ENCODE assay signal across 1 fruit fly cellular context in genomic region chr3L:13939151-13939499, dm6.
TF ChIP-seq lines count a peak whose summit lies in the region.

TSS of gene CG32137 (plus strand) at chr3L:13939250.

TF ChIP-seq in whole organism, embryonic, 481 proteins besides CTCF, POLR2A, EP300 and RAD21 (continued from another document and continues in another):
- TF ChIP-seq Ada2b (GFP tag; IDR thresholded peaks at IDR 0.05; lab: Robert Waterston, UW), result no peak
- no peak for TF ChIP-seq CG7987 (GFP tag; optimal IDR thresholded peaks at IDR 0.05; lab: Kevin White, UChicago)
- TF ChIP-seq CG10147 (GFP tag; optimal IDR thresholded peaks at IDR 0.05; lab: Kevin White, UChicago), result no peak
- TF ChIP-seq Bteb2 (GFP tag; optimal IDR thresholded peaks at IDR 0.05; lab: Kevin White, UChicago), result no peak
- peak; percentile 15; the same call in 1 of the 2 replicates for TF ChIP-seq CG42726 (GFP tag; IDR thresholded peaks at IDR 0.05; lab: Robert Waterston, UW; ENCODE audit: partially characterized antibody)
- TF ChIP-seq zf30C (GFP tag; optimal IDR thresholded peaks at IDR 0.05; lab: Kevin White, UChicago), result no peak
- no peak for TF ChIP-seq hkb (optimal IDR thresholded peaks at IDR 0.05; lab: Kevin White, UChicago)
- no peak for TF ChIP-seq hkb (GFP tag; IDR thresholded peaks at IDR 0.05; lab: Robert Waterston, UW)
- TF ChIP-seq kah (GFP tag; optimal IDR thresholded peaks at IDR 0.05; lab: Kevin White, UChicago), result no peak
- no peak for TF ChIP-seq CG32772 (GFP tag; IDR thresholded peaks at IDR 0.05; lab: Robert Waterston, UW)
- no peak for TF ChIP-seq CG1603 (tag; optimal IDR thresholded peaks at IDR 0.05; lab: Kevin White, UChicago)
- TF ChIP-seq zen (tag; optimal IDR thresholded peaks at IDR 0.05; lab: Kevin White, UChicago), result no peak
- no peak for TF ChIP-seq Nf-YA (GFP tag; IDR thresholded peaks at IDR 0.05; lab: Robert Waterston, UW)
- TF ChIP-seq cg (GFP tag; optimal IDR thresholded peaks at IDR 0.05; lab: Kevin White, UChicago), result no peak
- no peak for TF ChIP-seq CG31224 (GFP tag; IDR thresholded peaks at IDR 0.05; lab: Robert Waterston, UW)
- TF ChIP-seq ssp (GFP tag; IDR thresholded peaks at IDR 0.05; lab: Robert Waterston, UW), result no peak
- no peak for TF ChIP-seq btn (GFP tag; optimal IDR thresholded peaks at IDR 0.05; lab: Kevin White, UChicago)
- no peak for TF ChIP-seq CG2116 (GFP tag; optimal IDR thresholded peaks at IDR 0.05; lab: Kevin White, UChicago)
- no peak for TF ChIP-seq CG12219 (GFP tag; optimal IDR thresholded peaks at IDR 0.05; lab: Kevin White, UChicago)
- no peak for TF ChIP-seq Oli (tag; optimal IDR thresholded peaks at IDR 0.05; lab: Kevin White, UChicago)
- no peak for TF ChIP-seq prd (optimal IDR thresholded peaks at IDR 0.05; lab: Kevin White, UChicago)
- TF ChIP-seq prd (GFP tag; IDR thresholded peaks at IDR 0.05; lab: Robert Waterston, UW), result no peak
- TF ChIP-seq CG30020 (tag; optimal IDR thresholded peaks at IDR 0.05; lab: Kevin White, UChicago), result no peak
- no peak for TF ChIP-seq Hr39 (optimal IDR thresholded peaks at IDR 0.05; lab: Kevin White, UChicago)
- no peak for TF ChIP-seq CG11398 (GFP tag; optimal IDR thresholded peaks at IDR 0.05; lab: Kevin White, UChicago)
- no peak for TF ChIP-seq crp (GFP tag; optimal IDR thresholded peaks at IDR 0.05; lab: Kevin White, UChicago)
- no peak for TF ChIP-seq CG15601 (tag; optimal IDR thresholded peaks at IDR 0.05; lab: Kevin White, UChicago)
- no peak for TF ChIP-seq CG7839 (tag; optimal IDR thresholded peaks at IDR 0.05; lab: Kevin White, UChicago)
- no peak for TF ChIP-seq CG17802 (tag; optimal IDR thresholded peaks at IDR 0.05; lab: Kevin White, UChicago)
- no peak for TF ChIP-seq CG9932 (GFP tag; IDR thresholded peaks at IDR 0.05; lab: Robert Waterston, UW)
- TF ChIP-seq nau (GFP tag; optimal IDR thresholded peaks at IDR 0.05; lab: Kevin White, UChicago), result no peak
- peak; percentile 59; the same call in 1 of the 3 replicates for TF ChIP-seq sr (GFP tag; IDR thresholded peaks at IDR 0.05; lab: Robert Waterston, UW)
- TF ChIP-seq unc-4 (GFP tag; IDR thresholded peaks at IDR 0.05; lab: Robert Waterston, UW; ENCODE audit: partially characterized antibody), result no peak
- TF ChIP-seq NC2β (GFP tag; optimal IDR thresholded peaks at IDR 0.05; lab: Kevin White, UChicago), result no peak
- no peak for TF ChIP-seq CG3847 (GFP tag; IDR thresholded peaks at IDR 0.05; lab: Robert Waterston, UW)
- TF ChIP-seq CG17912 (GFP tag; optimal IDR thresholded peaks at IDR 0.05; lab: Kevin White, UChicago), result no peak
- TF ChIP-seq lola (GFP tag; optimal IDR thresholded peaks at IDR 0.05; lab: Kevin White, UChicago), result no peak
- no peak for TF ChIP-seq CG4730 (GFP tag; IDR thresholded peaks at IDR 0.05; lab: Robert Waterston, UW)
- TF ChIP-seq zfh1 (GFP tag; IDR thresholded peaks at IDR 0.05; lab: Robert Waterston, UW), result no peak
- TF ChIP-seq Dad (GFP tag; optimal IDR thresholded peaks at IDR 0.05; lab: Kevin White, UChicago), result no peak
- no peak for TF ChIP-seq dan (GFP tag; IDR thresholded peaks at IDR 0.05; lab: Robert Waterston, UW)
- no peak for TF ChIP-seq Mrtf (GFP tag; IDR thresholded peaks at IDR 0.05; lab: Robert Waterston, UW)
- TF ChIP-seq Usf (GFP tag; optimal IDR thresholded peaks at IDR 0.05; lab: Kevin White, UChicago), result no peak
- TF ChIP-seq CG12942 (GFP tag; optimal IDR thresholded peaks at IDR 0.05; lab: Kevin White, UChicago), result no peak
- TF ChIP-seq Med (GFP tag; lab: Kevin White, UChicago), result no peak
- TF ChIP-seq CG13775 (GFP tag; optimal IDR thresholded peaks at IDR 0.05; lab: Kevin White, UChicago), result no peak
- no peak for TF ChIP-seq ken (GFP tag; IDR thresholded peaks at IDR 0.05; lab: Robert Waterston, UW)
- peak; percentile 36; the same call in 1 of the 3 replicates for TF ChIP-seq HLH4C (GFP tag; IDR thresholded peaks at IDR 0.05; lab: Robert Waterston, UW; ENCODE audit: partially characterized antibody)
- TF ChIP-seq CG31388 (GFP tag; optimal IDR thresholded peaks at IDR 0.05; lab: Kevin White, UChicago), result no peak
- TF ChIP-seq CG17361 (GFP tag; IDR thresholded peaks at IDR 0.05; lab: Robert Waterston, UW), result no peak; the same call in 2 of the 3 replicates
- TF ChIP-seq Antp (GFP tag; optimal IDR thresholded peaks at IDR 0.05; lab: Kevin White, UChicago), result no peak
- no peak for TF ChIP-seq Doc2 (GFP tag; IDR thresholded peaks at IDR 0.05; lab: Robert Waterston, UW)
- TF ChIP-seq CG15479 (GFP tag; optimal IDR thresholded peaks at IDR 0.05; lab: Kevin White, UChicago), result no peak
- TF ChIP-seq CG18599 (GFP tag; optimal IDR thresholded peaks at IDR 0.05; lab: Kevin White, UChicago), result no peak
- TF ChIP-seq sug (tag; optimal IDR thresholded peaks at IDR 0.05; lab: Kevin White, UChicago), result no peak
- peak; percentile 97 for TF ChIP-seq Jarid2 (GFP tag; optimal IDR thresholded peaks at IDR 0.05; lab: Kevin White, UChicago)
- TF ChIP-seq fd96Cb (tag; optimal IDR thresholded peaks at IDR 0.05; lab: Kevin White, UChicago), result no peak
- TF ChIP-seq CG14965 (GFP tag; optimal IDR thresholded peaks at IDR 0.05; lab: Kevin White, UChicago; ENCODE audit: borderline replicate concordance), result no peak
- TF ChIP-seq CG6854 (GFP tag; optimal IDR thresholded peaks at IDR 0.05; lab: Kevin White, UChicago), result no peak
- no peak for TF ChIP-seq zfh2 (GFP tag; optimal IDR thresholded peaks at IDR 0.05; lab: Kevin White, UChicago)
- no peak for TF ChIP-seq Dref (GFP tag; IDR thresholded peaks at IDR 0.05; lab: Robert Waterston, UW)
- TF ChIP-seq CG7357 (GFP tag; IDR thresholded peaks at IDR 0.05; lab: Robert Waterston, UW), result no peak
- TF ChIP-seq grn (GFP tag; optimal IDR thresholded peaks at IDR 0.05; lab: Kevin White, UChicago), result no peak
- TF ChIP-seq pros (GFP tag; optimal IDR thresholded peaks at IDR 0.05; lab: Kevin White, UChicago), result no peak
- no peak for TF ChIP-seq vfl (GFP tag; optimal IDR thresholded peaks at IDR 0.05; lab: Kevin White, UChicago)
- TF ChIP-seq TFAM (GFP tag; optimal IDR thresholded peaks at IDR 0.05; lab: Kevin White, UChicago), result no peak
- peak; percentile 31 for TF ChIP-seq abd-A (tag; optimal IDR thresholded peaks at IDR 0.05; lab: Kevin White, UChicago)
- TF ChIP-seq chm (GFP tag; IDR thresholded peaks at IDR 0.05; lab: Robert Waterston, UW), result peak; percentile 36; the same call in 1 of the 2 replicates
- TF ChIP-seq sens-2 (GFP tag; IDR thresholded peaks at IDR 0.05; lab: Robert Waterston, UW), result no peak
- no peak for TF ChIP-seq CG17328 (GFP tag; IDR thresholded peaks at IDR 0.05; lab: Robert Waterston, UW)
- TF ChIP-seq B-H2 (GFP tag; optimal IDR thresholded peaks at IDR 0.05; lab: Kevin White, UChicago), result peak; percentile 10
- no peak for TF ChIP-seq Fer2 (tag; optimal IDR thresholded peaks at IDR 0.05; lab: Kevin White, UChicago)
- TF ChIP-seq CG12659 (GFP tag; optimal IDR thresholded peaks at IDR 0.05; lab: Kevin White, UChicago), result no peak
- TF ChIP-seq ato (GFP tag; IDR thresholded peaks at IDR 0.05; lab: Robert Waterston, UW; ENCODE audit: partially characterized antibody), result peak; percentile 42; the same call in 1 of the 2 replicates
- no peak for TF ChIP-seq CG32767 (GFP tag; IDR thresholded peaks at IDR 0.05; lab: Robert Waterston, UW)
- TF ChIP-seq slbo (GFP tag; IDR thresholded peaks at IDR 0.05; lab: Robert Waterston, UW), result no peak
- TF ChIP-seq oc (tag; optimal IDR thresholded peaks at IDR 0.05; lab: Kevin White, UChicago), result no peak
- TF ChIP-seq CG10366 (GFP tag; IDR thresholded peaks at IDR 0.05; lab: Robert Waterston, UW), result no peak
- TF ChIP-seq Rfx (GFP tag; IDR thresholded peaks at IDR 0.05; lab: Robert Waterston, UW), result no peak
- no peak for TF ChIP-seq CG6654 (GFP tag; optimal IDR thresholded peaks at IDR 0.05; lab: Kevin White, UChicago)
- no peak for TF ChIP-seq en (GFP tag; optimal IDR thresholded peaks at IDR 0.05; lab: Kevin White, UChicago)
- no peak for TF ChIP-seq CG3065 (GFP tag; optimal IDR thresholded peaks at IDR 0.05; lab: Kevin White, UChicago)
- TF ChIP-seq CG18262 (tag; optimal IDR thresholded peaks at IDR 0.05; lab: Kevin White, UChicago), result no peak
- TF ChIP-seq crol (GFP tag; IDR thresholded peaks at IDR 0.05; lab: Robert Waterston, UW), result 0 out of 2 replicates have a peak, but pooled peaks have one; percentile 8
- TF ChIP-seq fu2 (GFP tag; optimal IDR thresholded peaks at IDR 0.05; lab: Kevin White, UChicago), result no peak
- TF ChIP-seq CG6791 (GFP tag; IDR thresholded peaks at IDR 0.05; lab: Robert Waterston, UW; ENCODE audit: partially characterized antibody), result 0 out of 3 replicates have a peak, but pooled peaks have one; percentile 47
- TF ChIP-seq CG9609 (GFP tag; optimal IDR thresholded peaks at IDR 0.05; lab: Kevin White, UChicago), result no peak
- TF ChIP-seq gfzf (GFP tag; optimal IDR thresholded peaks at IDR 0.05; lab: Kevin White, UChicago), result no peak
- TF ChIP-seq nmo (GFP tag; optimal IDR thresholded peaks at IDR 0.05; lab: Kevin White, UChicago), result no peak
- no peak for TF ChIP-seq maf-S (GFP tag; optimal IDR thresholded peaks at IDR 0.05; lab: Kevin White, UChicago)
- no peak for TF ChIP-seq Sox100B (GFP tag; optimal IDR thresholded peaks at IDR 0.05; lab: Kevin White, UChicago)
- TF ChIP-seq row (GFP tag; IDR thresholded peaks at IDR 0.05; lab: Robert Waterston, UW), result no peak
- no peak for TF ChIP-seq Rx (GFP tag; IDR thresholded peaks at IDR 0.05; lab: Robert Waterston, UW)
- TF ChIP-seq zen2 (GFP tag; IDR thresholded peaks at IDR 0.05; lab: Robert Waterston, UW; ENCODE audit: partially characterized antibody), result peak; percentile 68; the same call in 2 of the 3 replicates
- no peak for TF ChIP-seq lab (GFP tag; optimal IDR thresholded peaks at IDR 0.05; lab: Kevin White, UChicago)
- TF ChIP-seq pho (GFP tag; optimal IDR thresholded peaks at IDR 0.05; lab: Kevin White, UChicago), result no peak
- TF ChIP-seq CG4617 (GFP tag; optimal IDR thresholded peaks at IDR 0.05; lab: Kevin White, UChicago; ENCODE audit: borderline replicate concordance), result no peak
- TF ChIP-seq onecut (GFP tag; IDR thresholded peaks at IDR 0.05; lab: Robert Waterston, UW), result no peak
- TF ChIP-seq CG18011 (GFP tag; optimal IDR thresholded peaks at IDR 0.05; lab: Kevin White, UChicago), result no peak
- TF ChIP-seq CG3838 (GFP tag; optimal IDR thresholded peaks at IDR 0.05; lab: Kevin White, UChicago), result no peak
- no peak for TF ChIP-seq CG17385 (GFP tag; optimal IDR thresholded peaks at IDR 0.05; lab: Kevin White, UChicago)
- peak; percentile 34 for TF ChIP-seq Scr (GFP tag; IDR thresholded peaks at IDR 0.05; lab: Robert Waterston, UW; ENCODE audit: partially characterized antibody)
- no peak for TF ChIP-seq dysf (GFP tag; IDR thresholded peaks at IDR 0.05; lab: Robert Waterston, UW)
- TF ChIP-seq Vsx1 (GFP tag; optimal IDR thresholded peaks at IDR 0.05; lab: Kevin White, UChicago), result no peak
- no peak for TF ChIP-seq PHDP (tag; optimal IDR thresholded peaks at IDR 0.05; lab: Kevin White, UChicago)
- TF ChIP-seq knrl (GFP tag; IDR thresholded peaks at IDR 0.05; lab: Robert Waterston, UW; ENCODE audit: partially characterized antibody), result no peak
- no peak for TF ChIP-seq Nf-YB (GFP tag; optimal IDR thresholded peaks at IDR 0.05; lab: Kevin White, UChicago)
- 0 out of 2 replicates have a peak, but pooled peaks have one; percentile 29 for TF ChIP-seq aop (GFP tag; IDR thresholded peaks at IDR 0.05; lab: Robert Waterston, UW)
- TF ChIP-seq CG1529 (GFP tag; optimal IDR thresholded peaks at IDR 0.05; lab: Kevin White, UChicago), result no peak
- no peak for TF ChIP-seq tll (GFP tag; optimal IDR thresholded peaks at IDR 0.05; lab: Kevin White, UChicago)
- TF ChIP-seq CG33213 (GFP tag; optimal IDR thresholded peaks at IDR 0.05; lab: Kevin White, UChicago), result no peak
- no peak for TF ChIP-seq dmrt99B (tag; optimal IDR thresholded peaks at IDR 0.05; lab: Kevin White, UChicago)
- no peak for TF ChIP-seq CG16779 (GFP tag; IDR thresholded peaks at IDR 0.05; lab: Robert Waterston, UW)
- no peak for TF ChIP-seq CG12391 (tag; optimal IDR thresholded peaks at IDR 0.05; lab: Kevin White, UChicago)
- TF ChIP-seq CG17568 (GFP tag; optimal IDR thresholded peaks at IDR 0.05; lab: Kevin White, UChicago), result no peak
- no peak for TF ChIP-seq jing (GFP tag; optimal IDR thresholded peaks at IDR 0.05; lab: Kevin White, UChicago)
- no peak for TF ChIP-seq sim (GFP tag; IDR thresholded peaks at IDR 0.05; lab: Robert Waterston, UW)
- TF ChIP-seq hth (optimal IDR thresholded peaks at IDR 0.05; lab: Kevin White, UChicago), result no peak
- TF ChIP-seq shn (GFP tag; optimal IDR thresholded peaks at IDR 0.05; lab: Kevin White, UChicago), result no peak
- TF ChIP-seq Myb (GFP tag; optimal IDR thresholded peaks at IDR 0.05; lab: Kevin White, UChicago), result no peak
- TF ChIP-seq Camta (GFP tag; optimal IDR thresholded peaks at IDR 0.05; lab: Kevin White, UChicago), result no peak
- no peak for TF ChIP-seq Dip3 (GFP tag; optimal IDR thresholded peaks at IDR 0.05; lab: Kevin White, UChicago)
- TF ChIP-seq CG6765 (GFP tag; optimal IDR thresholded peaks at IDR 0.05; lab: Kevin White, UChicago), result no peak
- TF ChIP-seq CG8944 (GFP tag; optimal IDR thresholded peaks at IDR 0.05; lab: Kevin White, UChicago), result no peak
- TF ChIP-seq CG6254 (GFP tag; optimal IDR thresholded peaks at IDR 0.05; lab: Kevin White, UChicago), result no peak
- no peak for TF ChIP-seq insv (GFP tag; optimal IDR thresholded peaks at IDR 0.05; lab: Kevin White, UChicago)
- no peak for TF ChIP-seq CG12071 (GFP tag; optimal IDR thresholded peaks at IDR 0.05; lab: Kevin White, UChicago)
- no peak for TF ChIP-seq Dfd (GFP tag; optimal IDR thresholded peaks at IDR 0.05; lab: Kevin White, UChicago)
- TF ChIP-seq D (optimal IDR thresholded peaks at IDR 0.05; lab: Kevin White, UChicago), result no peak
- TF ChIP-seq D (GFP tag; optimal IDR thresholded peaks at IDR 0.05; lab: Kevin White, UChicago), result no peak
- no peak for TF ChIP-seq h (optimal IDR thresholded peaks at IDR 0.05; lab: Kevin White, UChicago)
- no peak for TF ChIP-seq CG7372 (GFP tag; IDR thresholded peaks at IDR 0.05; lab: Robert Waterston, UW)
- no peak for TF ChIP-seq CG2875 (GFP tag; optimal IDR thresholded peaks at IDR 0.05; lab: Kevin White, UChicago)
- no peak for TF ChIP-seq CG15011 (GFP tag; optimal IDR thresholded peaks at IDR 0.05; lab: Kevin White, UChicago)
- TF ChIP-seq CG4360 (GFP tag; IDR thresholded peaks at IDR 0.05; lab: Robert Waterston, UW), result peak; percentile 58; the same call in 1 of the 2 replicates
- 0 out of 2 replicates have a peak, but pooled peaks have one; percentile 5 for TF ChIP-seq sob (GFP tag; IDR thresholded peaks at IDR 0.05; lab: Robert Waterston, UW)
- no peak for TF ChIP-seq pb (GFP tag; optimal IDR thresholded peaks at IDR 0.05; lab: Kevin White, UChicago)
